Worm (Caenorhabditis elegans): Measurements from ENCODE around the gene twk-40.

DNA sequence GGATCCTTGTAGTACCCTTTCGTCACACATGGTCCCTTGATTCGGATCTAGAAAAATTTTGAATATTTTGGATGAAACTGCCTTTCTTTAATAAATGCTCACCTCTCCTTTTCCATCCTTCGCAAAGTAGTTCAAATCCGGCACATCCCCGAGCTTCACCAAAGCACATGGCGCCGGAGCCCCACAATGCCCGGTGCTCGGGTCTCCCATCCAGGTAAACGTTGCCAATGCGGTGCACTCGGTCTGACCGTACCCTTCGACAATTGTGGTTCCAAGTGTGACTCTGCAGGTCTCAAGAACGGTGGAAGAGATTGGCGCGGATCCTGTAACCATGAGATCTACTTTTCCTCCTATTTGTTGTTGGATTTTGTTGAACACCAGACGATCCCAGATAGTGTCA, 48.5 kb upstream of the twk-40 start:
- no peak for TF ChIP-seq sptf-1 (tag; optimal IDR thresholded peaks at IDR 0.05)
- TF ChIP-seq nhr-76 (tag; optimal IDR thresholded peaks at IDR 0.05): no peak
- TF ChIP-seq nhr-237 (tag; optimal IDR thresholded peaks at IDR 0.05): no peak
- no peak for TF ChIP-seq snpc-4 (tag; optimal IDR thresholded peaks at IDR 0.05)
- no peak for TF ChIP-seq tbx-8 (GFP tag; optimal IDR thresholded peaks at IDR 0.05)
- TF ChIP-seq mab-5 (tag; optimal IDR thresholded peaks at IDR 0.05): no peak
- TF ChIP-seq sem-2 (GFP tag; optimal IDR thresholded peaks at IDR 0.05): no peak
- no peak for TF ChIP-seq elt-3 (tag; optimal IDR thresholded peaks at IDR 0.05)
- no peak for TF ChIP-seq ham-2 (GFP tag; optimal IDR thresholded peaks at IDR 0.05)
- TF ChIP-seq ztf-11 (tag; optimal IDR thresholded peaks at IDR 0.05): no peak
- TF ChIP-seq unc-39 (tag; optimal IDR thresholded peaks at IDR 0.05): no peak

Data from whole organism, mixed stage, embryonic.